Fruit fly (Drosophila melanogaster): ENCODE data around the gene emc.
A peak's percentile ranks its signal among the peaks of the same experiment; 100 is the strongest.

emc gene

dm6 chr3L:793733-794320 is 44.6 kb downstream of the emc start (continued):
- TF ChIP-seq CG15479 (GFP tag; optimal IDR thresholded peaks at IDR 0.05): peak; percentile 51
- peak; percentile 5 for TF ChIP-seq Oli (tag; optimal IDR thresholded peaks at IDR 0.05)
- TF ChIP-seq HmgD (GFP tag; optimal IDR thresholded peaks at IDR 0.05): no peak
- no peak for TF ChIP-seq Asciz (GFP tag; optimal IDR thresholded peaks at IDR 0.05)
- TF ChIP-seq so (GFP tag; IDR thresholded peaks at IDR 0.05): 0 out of 3 replicates have a peak, but pooled peaks have one; percentile 28
- TF ChIP-seq otp (GFP tag; IDR thresholded peaks at IDR 0.05): 0 out of 3 replicates have a peak, but pooled peaks have one; percentile 28
- TF ChIP-seq CG10979 (tag; optimal IDR thresholded peaks at IDR 0.05): no peak
- TF ChIP-seq CG14441 (GFP tag; IDR thresholded peaks at IDR 0.05): no peak
- TF ChIP-seq tgo (GFP tag; IDR thresholded peaks at IDR 0.05): no peak
- TF ChIP-seq CG5953 (GFP tag; IDR thresholded peaks at IDR 0.05): no peak
- peak; percentile 39 for TF ChIP-seq gem (tag; optimal IDR thresholded peaks at IDR 0.05)
- 0 out of 3 replicates have a peak, but pooled peaks have one; percentile 38 for TF ChIP-seq ken (GFP tag; IDR thresholded peaks at IDR 0.05)
- peak in 1 of 2 experiments; percentile 56 for TF ChIP-seq eve (GFP tag; optimal IDR thresholded peaks at IDR 0.05)
- no peak for TF ChIP-seq CG4730 (GFP tag; IDR thresholded peaks at IDR 0.05)
- TF ChIP-seq H15 (GFP tag; IDR thresholded peaks at IDR 0.05): no peak
- no peak for TF ChIP-seq vnd (GFP tag; IDR thresholded peaks at IDR 0.05; ENCODE audit: partially characterized antibody)
- peak; percentile 13 for TF ChIP-seq Ets65A (GFP tag)
- no peak for TF ChIP-seq CG9609 (GFP tag; optimal IDR thresholded peaks at IDR 0.05)
- peak; percentile 20 for TF ChIP-seq phol (tag; optimal IDR thresholded peaks at IDR 0.05)
- TF ChIP-seq CG2199 (GFP tag; IDR thresholded peaks at IDR 0.05): no peak
- TF ChIP-seq HLH3B (GFP tag; IDR thresholded peaks at IDR 0.05): 0 out of 2 replicates have a peak, but pooled peaks have one; percentile 30
- TF ChIP-seq Drgx (GFP tag; IDR thresholded peaks at IDR 0.05): peak; percentile 45; the same call in 1 of the 2 replicates

- TF ChIP-seq bsh (GFP tag; optimal IDR thresholded peaks at IDR 0.05): no peak
- TF ChIP-seq scrt (GFP tag; optimal IDR thresholded peaks at IDR 0.05): no peak
- no peak for TF ChIP-seq CG1792 (GFP tag; optimal IDR thresholded peaks at IDR 0.05)
- TF ChIP-seq br (optimal IDR thresholded peaks at IDR 0.05): no peak
- TF ChIP-seq Ets65A (GFP tag): peak; percentile 2
- no peak for TF ChIP-seq Tbp (GFP tag; optimal IDR thresholded peaks at IDR 0.05)
- TF ChIP-seq ap (GFP tag; IDR thresholded peaks at IDR 0.05): no peak
- TF ChIP-seq Hr39 (optimal IDR thresholded peaks at IDR 0.05): no peak
- no peak for TF ChIP-seq Med (GFP tag)
- TF ChIP-seq Drgx (GFP tag; IDR thresholded peaks at IDR 0.05): peak; percentile 58
- peak; percentile 3 for TF ChIP-seq CG6254 (GFP tag; optimal IDR thresholded peaks at IDR 0.05)
- no peak for TF ChIP-seq sna (GFP tag; IDR thresholded peaks at IDR 0.05; ENCODE audit: partially characterized antibody)
- no peak for TF ChIP-seq Dad (GFP tag; optimal IDR thresholded peaks at IDR 0.05)
- no peak for TF ChIP-seq tap (tag; optimal IDR thresholded peaks at IDR 0.05)
- TF ChIP-seq Trl (optimal IDR thresholded peaks at IDR 0.05): peak in 1 of 2 experiments; percentile 6
- no peak for TF ChIP-seq Trl (GFP tag; optimal IDR thresholded peaks at IDR 0.05)
These were observed 45.3 kb downstream of the emc start for dm6 chr3L:794462-794861.

dm6 chr3L:795001-795400 is 45.8 kb downstream of the emc start:
- no peak for TF ChIP-seq CG16813 (GFP tag; IDR thresholded peaks at IDR 0.05; ENCODE audit: partially characterized antibody)
- no peak for TF ChIP-seq CG16779 (GFP tag; IDR thresholded peaks at IDR 0.05)
- TF ChIP-seq Side (GFP tag; optimal IDR thresholded peaks at IDR 0.05): no peak
- TF ChIP-seq Hey (tag; optimal IDR thresholded peaks at IDR 0.05): peak; percentile 94
- 0 out of 2 replicates have a peak, but pooled peaks have one; percentile 8 for TF ChIP-seq CG17328 (GFP tag; IDR thresholded peaks at IDR 0.05)
